Worm (Caenorhabditis elegans) whole organism, L1 larva: ENCODE results near the gene srh-276.

ENCODE experiments used
- C04F5.9 ChIP-seq: sonication (generic microtip); optimal IDR thresholded peaks from 2 replicates; lab custom pipeline; 2016; ENCODE audit warnings: missing genetic modification characterization, missing compliant biosample characterization
- Y116A8C.19 ChIP-seq: sonication (generic microtip); optimal IDR thresholded peaks from 2 replicates; lab custom pipeline; 2016; ENCODE audit warnings: missing compliant biosample characterization, missing genetic modification characterization, borderline replicate concordance
- aly-2 ChIP-seq: fragments of 150-350 bp; optimal IDR thresholded peaks from 2 replicates; lab custom pipeline; 2014; ENCODE audit warnings: missing biosample characterization, missing genetic modification characterization
- ama-1 ChIP-seq: fragments of 150-350 bp; optimal IDR thresholded peaks from 2 replicates; lab custom pipeline; 2014
- ces-1 ChIP-seq: fragments of 150-350 bp; optimal IDR thresholded peaks from 2 replicates; lab custom pipeline; 2014; ENCODE audit warnings: missing biosample characterization, missing genetic modification reagents, missing genetic modification characterization
- dsc-1 ChIP-seq: sonication (generic microtip); optimal IDR thresholded peaks from 2 replicates; lab custom pipeline; 2016; ENCODE audit warnings: mild to moderate bottlenecking, missing genetic modification characterization, missing compliant biosample characterization
- efl-1 ChIP-seq, 4 experiments: fragments of 150-350 bp; optimal IDR thresholded peaks in 3 of 4; peaks in 1 of 4; 1 replicate in 1 of 4; 2 replicates in 3 of 4; lab custom pipeline; 2014; ENCODE audit warnings: missing biosample characterization in 2 of 4, missing genetic modification characterization in 2 of 4, missing genetic modification reagents in 2 of 4
- egl-27 ChIP-seq, 2 experiments: fragments of 150-350 bp in 1 of 2; sonication (generic microtip); optimal IDR thresholded peaks; 3 replicates each; lab custom pipeline; 2017 to 2018; ENCODE audit warnings: missing biosample characterization in 2 of 2, missing genetic modification characterization in 2 of 2, missing genetic modification reagents in 2 of 2
- elt-3 ChIP-seq, 6 experiments: fragments of 150-350 bp in 1 of 6; sonication (generic microtip); optimal IDR thresholded peaks; 2 replicates each; lab custom pipeline; 2017 to 2018; ENCODE audit warnings: missing biosample characterization in 6 of 6, missing genetic modification characterization in 6 of 6, inconsistent platforms in 1 of 6
- fkh-4 ChIP-seq: sonication (generic microtip); optimal IDR thresholded peaks from 2 replicates; lab custom pipeline; 2016; ENCODE audit warnings: missing compliant biosample characterization, missing genetic modification characterization, borderline replicate concordance
- fkh-8 ChIP-seq: sonication (generic microtip); optimal IDR thresholded peaks from 2 replicates; lab custom pipeline; 2016; ENCODE audit warnings: mild to moderate bottlenecking, missing genetic modification characterization, missing compliant biosample characterization
- irx-1 ChIP-seq: sonication (generic microtip); optimal IDR thresholded peaks from 2 replicates; lab custom pipeline; 2016; ENCODE audit warnings: missing genetic modification characterization, missing compliant biosample characterization
- jun-1 ChIP-seq: fragments of 150-350 bp; optimal IDR thresholded peaks from 2 replicates; lab custom pipeline; 2014; ENCODE audit warnings: missing biosample characterization, missing genetic modification reagents, missing genetic modification characterization
- lin-14 ChIP-seq: fragments of 200-800 bp; sonication (Bioruptor generic); optimal IDR thresholded peaks from 2 replicates; lab custom pipeline; 2018; ENCODE audit warnings: mild to moderate bottlenecking, missing genetic modification characterization, moderate library complexity, missing compliant biosample characterization
- lin-35 ChIP-seq, 2 experiments: fragments of 150-350 bp; optimal IDR thresholded peaks; 2 replicates each; lab custom pipeline; 2014; ENCODE audit warnings: missing biosample characterization in 2 of 2, missing genetic modification characterization in 2 of 2, missing genetic modification reagents in 2 of 2
- lir-3 ChIP-seq: sonication (generic microtip); optimal IDR thresholded peaks from 2 replicates; lab custom pipeline; 2016; ENCODE audit warnings: mild to moderate bottlenecking, missing genetic modification characterization, moderate library complexity, missing compliant biosample characterization; ENCODE audit not compliant: poor library complexity
- mdl-1 ChIP-seq, 2 experiments: fragments of 150-350 bp; optimal IDR thresholded peaks; 2 replicates each; lab custom pipeline; 2014 to 2017; ENCODE audit warnings: missing biosample characterization in 2 of 2, missing genetic modification characterization in 2 of 2, inconsistent platforms in 1 of 2
- mef-2 ChIP-seq: fragments of 150-350 bp; optimal IDR thresholded peaks from 2 replicates; lab custom pipeline; 2014; ENCODE audit warnings: missing biosample characterization, missing genetic modification characterization
- nhr-19 ChIP-seq: fragments of 200-800 bp; sonication (Bioruptor generic); conservative IDR thresholded peaks from 2 replicates; pipeline ENCODE4 v1.3.6; 2022; ENCODE audit warnings: missing genetic modification characterization, missing compliant biosample characterization
- nhr-20 ChIP-seq: sonication (generic microtip); optimal IDR thresholded peaks from 2 replicates; lab custom pipeline; 2016; ENCODE audit warnings: mild to moderate bottlenecking, missing genetic modification characterization, missing compliant biosample characterization
- nhr-47 ChIP-seq: sonication (generic microtip); optimal IDR thresholded peaks from 2 replicates; lab custom pipeline; 2016; ENCODE audit warnings: mild to moderate bottlenecking, missing genetic modification characterization, moderate library complexity, missing compliant biosample characterization
- pag-3 ChIP-seq: sonication (generic microtip); optimal IDR thresholded peaks from 2 replicates; lab custom pipeline; 2017; ENCODE audit warnings: missing genetic modification characterization, mild to moderate bottlenecking, missing compliant biosample characterization, antibody characterized with exemption, borderline replicate concordance; ENCODE audit not compliant: insufficient read depth
- pax-3 ChIP-seq: fragments of 200-800 bp; sonication (Bioruptor generic); optimal IDR thresholded peaks from 2 replicates; lab custom pipeline; 2018; ENCODE audit warnings: mild to moderate bottlenecking, missing genetic modification characterization, moderate library complexity, missing compliant biosample characterization
- rnt-1 ChIP-seq: sonication (generic microtip); optimal IDR thresholded peaks from 2 replicates; lab custom pipeline; 2016; ENCODE audit warnings: mild to moderate bottlenecking, missing genetic modification characterization, moderate library complexity, missing compliant biosample characterization
- snu-23 ChIP-seq: sonication (generic microtip); optimal IDR thresholded peaks from 2 replicates; lab custom pipeline; 2016; ENCODE audit warnings: missing genetic modification characterization, missing compliant biosample characterization
- sox-4 ChIP-seq: sonication (generic microtip); optimal IDR thresholded peaks from 2 replicates; lab custom pipeline; 2016; ENCODE audit warnings: missing genetic modification characterization, missing compliant biosample characterization
- sptf-1 ChIP-seq: fragments of 150-350 bp; optimal IDR thresholded peaks from 2 replicates; lab custom pipeline; 2014; ENCODE audit warnings: missing biosample characterization, missing genetic modification characterization
- tbx-2 ChIP-seq: sonication (generic microtip); optimal IDR thresholded peaks from 2 replicates; lab custom pipeline; 2016; ENCODE audit warnings: missing genetic modification characterization, missing compliant biosample characterization
- unc-86 ChIP-seq: sonication (generic microtip); optimal IDR thresholded peaks from 2 replicates; lab custom pipeline; 2016; ENCODE audit warnings: missing genetic modification characterization, missing compliant biosample characterization
- unc-98 ChIP-seq: fragments of 200-800 bp; sonication (Bioruptor generic); IDR thresholded peaks from 2 replicates; pipeline ENCODE4 v1.3.6; 2022; ENCODE audit warnings: missing genetic modification characterization, missing compliant biosample characterization
- xbp-1 ChIP-seq: sonication (generic microtip); optimal IDR thresholded peaks from 2 replicates; lab custom pipeline; 2016; ENCODE audit warnings: missing genetic modification characterization, missing compliant biosample characterization
- zag-1 ChIP-seq: fragments of 150-350 bp; optimal IDR thresholded peaks from 2 replicates; lab custom pipeline; 2014; ENCODE audit warnings: missing biosample characterization, missing genetic modification characterization
- ztf-4 ChIP-seq: fragments of 150-350 bp; optimal IDR thresholded peaks from 2 replicates; lab custom pipeline; 2014; ENCODE audit warnings: missing biosample characterization, missing genetic modification characterization

The srh-276 gene

ce11 chrV:15483563-15483962 is 45.6 kb upstream of the srh-276 start (continued):
- TF ChIP-seq rnt-1 (tag; lab: Kevin White, UChicago): no peak
- peak; percentile 37 for TF ChIP-seq snu-23
- peak in 1 of 6 experiments; percentile 9 for TF ChIP-seq elt-3 (tag; optimal IDR thresholded peaks at IDR 0.05; lab: Kevin White, UChicago)

ce11 chrV:15484537-15484936 is 44.6 kb upstream of the srh-276 start, which contains the start of gene C06B8.3:
Gene C06B8.3 (minus strand): TSS chrV:15484637.
- TF ChIP-seq fkh-8 (tag; lab: Kevin White, UChicago) (no peak), sptf-1 (no peak), fkh-4 (tag; lab: Kevin White, UChicago) (no peak), nhr-47 (tag; lab: Kevin White, UChicago) (no peak), C04F5.9 (tag; lab: Kevin White, UChicago) (no peak), pax-3 (tag; lab: Kevin White, UChicago) (no peak), ces-1 (no peak), sox-4 (tag; lab: Kevin White, UChicago) (no peak), mef-2 (tag; lab: Kevin White, UChicago) (no peak), lin-35 (GFP tag; optimal IDR thresholded peaks at IDR 0.05; lab: Kevin White, UChicago) (no peak), lin-14 (GFP tag; lab: Kevin White, UChicago) (no peak), ama-1 (lab: Kevin White, UChicago) (no peak), unc-98 (GFP tag; lab: Robert Waterston, UW) (no peak), pag-3 (tag; lab: Kevin White, UChicago) (no peak), zag-1 (tag; lab: Kevin White, UChicago) (no peak)

- no peak for TF ChIP-seq xbp-1
- TF ChIP-seq egl-27 (tag; optimal IDR thresholded peaks at IDR 0.05; lab: Kevin White, UChicago): no peak
- TF ChIP-seq sox-4 (tag; lab: Kevin White, UChicago): no peak
- TF ChIP-seq rnt-1 (tag; lab: Kevin White, UChicago): no peak
- no peak for TF ChIP-seq nhr-19 (GFP tag; lab: Robert Waterston, UW)
These were observed 41.4 kb upstream of the srh-276 start, which contains the start of gene srw-21 for ce11 chrV:15487764-15488163. Gene srw-21 (plus strand): TSS chrV:15488064.

ce11 chrV:15492518-15492917 is 36.7 kb upstream of the srh-276 start, which contains the start of gene str-264:
Gene str-264 (minus strand): TSS chrV:15492618.
- TF ChIP-seq lin-35 (GFP tag; optimal IDR thresholded peaks at IDR 0.05; lab: Kevin White, UChicago): no peak
- TF ChIP-seq lin-14 (GFP tag; lab: Kevin White, UChicago): no peak
- no peak for TF ChIP-seq irx-1 (tag; lab: Kevin White, UChicago)
- no peak for TF ChIP-seq ces-1
- TF ChIP-seq Y116A8C.19: no peak

ce11 chrV:15493680-15494079 is 35.5 kb upstream of the srh-276 start, which contains the start of gene srh-218:
Gene srh-218 (plus strand): TSS chrV:15493980.
- TF ChIP-seq nhr-20: no peak
- TF ChIP-seq mdl-1 (tag; optimal IDR thresholded peaks at IDR 0.05; lab: Kevin White, UChicago): no peak
- no peak for TF ChIP-seq tbx-2 (tag; lab: Kevin White, UChicago)
- no peak for TF ChIP-seq nhr-47 (tag; lab: Kevin White, UChicago)
- no peak for TF ChIP-seq elt-3 (tag; optimal IDR thresholded peaks at IDR 0.05; lab: Kevin White, UChicago)
- TF ChIP-seq aly-2: no peak
- TF ChIP-seq dsc-1 (tag; lab: Kevin White, UChicago): no peak
- no peak for TF ChIP-seq unc-98 (GFP tag; lab: Robert Waterston, UW)
- TF ChIP-seq lir-3 (tag; lab: Kevin White, UChicago): no peak
- no peak for TF ChIP-seq egl-27 (tag; optimal IDR thresholded peaks at IDR 0.05; lab: Kevin White, UChicago)
- no peak for TF ChIP-seq ztf-4 (tag; lab: Kevin White, UChicago)
- TF ChIP-seq jun-1 (tag; lab: Kevin White, UChicago): no peak
- TF ChIP-seq sox-4 (tag; lab: Kevin White, UChicago): no peak

ce11 chrV:15495169-15495568 is 34.0 kb upstream of the srh-276 start, which contains the start of gene srh-219:
Gene srh-219 (plus strand): TSS chrV:15495469.
- TF ChIP-seq efl-1 (optimal IDR thresholded peaks at IDR 0.05; lab: Kevin White, UChicago): no peak
- peak in 1 of 2 experiments; percentile 48 for TF ChIP-seq efl-1 (GFP tag; optimal IDR thresholded peaks at IDR 0.05 in 1 of 2; lab: Kevin White, UChicago)
- no peak for TF ChIP-seq unc-86 (tag; lab: Kevin White, UChicago)
